Worm (Caenorhabditis elegans): Measurements from ENCODE around the gene tat-3.

Gene tat-3

DNA sequence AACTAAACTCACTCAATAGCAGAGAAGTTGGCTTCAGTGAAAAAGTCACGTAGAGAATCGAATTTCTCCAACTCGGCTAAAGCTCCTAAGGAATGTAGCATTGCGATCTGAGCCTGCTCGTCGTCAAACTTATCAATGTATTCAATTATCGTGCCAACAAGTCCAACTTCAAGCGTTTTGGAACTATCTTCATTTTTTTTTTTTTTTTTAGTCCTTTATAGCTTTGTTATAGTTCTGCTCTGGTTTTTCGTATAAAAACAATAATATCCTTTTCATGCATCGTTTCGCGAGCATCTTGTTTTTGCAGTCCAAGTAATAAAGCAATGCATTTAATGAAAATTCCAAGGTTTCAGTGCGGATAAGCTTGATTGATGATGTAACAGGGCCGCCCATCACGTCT lies 41.4 kb downstream of the tat-3 start, which contains the start of gene Y39A1A.31:
Y39A1A.31 (minus strand) TSS at position 101 of the 400 bp plus-strand sequence.
- TF ChIP-seq ceh-34 (tag; optimal IDR thresholded peaks at IDR 0.05) (no peak), lim-6 (tag; optimal IDR thresholded peaks at IDR 0.05) (no peak), ceh-24 (tag; optimal IDR thresholded peaks at IDR 0.05) (no peak), ama-1 (optimal IDR thresholded peaks at IDR 0.05) (no peak), pag-3 (tag; optimal IDR thresholded peaks at IDR 0.05; ENCODE audit: borderline replicate concordance) (no peak), F13H6.1 (tag; optimal IDR thresholded peaks at IDR 0.05) (no peak), odd-2 (tag; optimal IDR thresholded peaks at IDR 0.05) (no peak)

DNA sequence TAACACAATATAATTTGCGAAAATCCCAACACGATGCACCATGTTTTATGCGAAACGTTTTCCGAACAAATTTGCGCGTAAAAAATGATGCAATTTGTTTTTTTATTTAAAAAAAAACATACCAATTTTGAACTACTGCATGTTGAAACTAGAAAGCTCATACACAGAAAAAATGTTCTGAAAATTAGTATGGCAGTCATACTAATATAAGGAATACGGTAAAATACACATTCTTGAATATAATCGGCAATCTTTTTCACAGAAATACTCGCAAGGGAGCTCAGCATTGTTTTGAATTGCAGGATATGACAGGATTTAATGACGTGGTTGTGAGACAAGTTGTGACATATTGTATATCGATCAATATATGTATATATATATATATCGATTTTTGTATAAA lies 51.5 kb downstream of the tat-3 start, which contains the start of gene Y39A1A.16:
Y39A1A.16 (plus strand) TSS at position 301 of the 400 bp plus-strand sequence.
- TF ChIP-seq ceh-31 (tag; optimal IDR thresholded peaks at IDR 0.05) (no peak), ceh-48 (tag; optimal IDR thresholded peaks at IDR 0.05) (no peak), hlh-30 (tag; optimal IDR thresholded peaks at IDR 0.05; ENCODE audit: insufficient read depth) (no peak), nhr-11 (tag; optimal IDR thresholded peaks at IDR 0.05) (no peak)
